Fruit fly (Drosophila melanogaster) whole organism, embryonic: ENCODE results near the gene MED18.

ENCODE experiments used
- Ada2b ChIP-seq: fragments of 200-800 bp; sonication (Bioruptor generic); IDR thresholded peaks from 2 replicates; pipeline ENCODE4 v1.3.6; 2022; ENCODE audit warnings: missing biosample characterization, missing genetic modification characterization
- Atf6 ChIP-seq: fragments of 200-800 bp; sonication (Bioruptor generic); IDR thresholded peaks from 2 replicates; pipeline ENCODE4 v1.3.6; 2022; ENCODE audit warnings: missing biosample characterization, missing genetic modification characterization
- CG10543 ChIP-seq: fragments of 200-800 bp; sonication (Bioruptor generic); optimal IDR thresholded peaks from 3 replicates; lab custom pipeline; 2017; ENCODE audit warnings: missing biosample characterization, mild to moderate bottlenecking, missing genetic modification characterization, moderate library complexity
- CG10979 ChIP-seq: fragments of 200-800 bp; sonication (Bioruptor generic); optimal IDR thresholded peaks from 2 replicates; lab custom pipeline; 2018; ENCODE audit warnings: missing biosample characterization, mild to moderate bottlenecking, missing genetic modification characterization, moderate library complexity
- CG11560 ChIP-seq: fragments of 200-800 bp; sonication (Bioruptor generic); IDR thresholded peaks from 3 replicates; pipeline ENCODE4 v1.3.6; 2022; ENCODE audit warnings: missing biosample characterization, missing genetic modification characterization
- CG12104 ChIP-seq: fragments of 200-800 bp; sonication (Bioruptor generic); optimal IDR thresholded peaks from 3 replicates; lab custom pipeline; 2016; ENCODE audit warnings: missing biosample characterization, missing genetic modification characterization
- CG12769 ChIP-seq: fragments of 200-800 bp; sonication (Bioruptor generic); optimal IDR thresholded peaks from 2 replicates; lab custom pipeline; 2019; ENCODE audit warnings: missing biosample characterization, mild to moderate bottlenecking, missing genetic modification characterization, moderate library complexity
- CG14014 ChIP-seq: fragments of 200-800 bp; sonication (Bioruptor generic); IDR thresholded peaks from 2 replicates; pipeline ENCODE4 v1.3.6; 2022; ENCODE audit warnings: missing biosample characterization, missing genetic modification characterization
- CG14710 ChIP-seq: fragments of 200-800 bp; sonication (Bioruptor generic); optimal IDR thresholded peaks from 3 replicates; lab custom pipeline; 2019; ENCODE audit warnings: missing biosample characterization, mild to moderate bottlenecking, missing genetic modification characterization, moderate library complexity
- CG15514 ChIP-seq: fragments of 200-800 bp; sonication (Bioruptor generic); optimal IDR thresholded peaks from 3 replicates; lab custom pipeline; 2017; ENCODE audit warnings: missing biosample characterization, missing genetic modification characterization, mild to moderate bottlenecking, moderate library complexity, missing genetic modification reagents
- CG17328 ChIP-seq: fragments of 200-800 bp; sonication (Bioruptor generic); IDR thresholded peaks from 2 replicates; pipeline ENCODE4 v1.3.6; 2022; ENCODE audit warnings: missing biosample characterization, missing genetic modification characterization
- CG18262 ChIP-seq: fragments of 200-800 bp; optimal IDR thresholded peaks from 3 replicates; lab custom pipeline; 2019; ENCODE audit warnings: missing biosample characterization, mild to moderate bottlenecking, missing genetic modification characterization, moderate library complexity
- CG1832 ChIP-seq: fragments of 200-800 bp; sonication (Bioruptor generic); optimal IDR thresholded peaks from 2 replicates; lab custom pipeline; 2017; ENCODE audit warnings: missing biosample characterization, mild to moderate bottlenecking, missing genetic modification characterization, inconsistent platforms
- CG2116 ChIP-seq: fragments of 200-800 bp; sonication (Bioruptor generic); optimal IDR thresholded peaks from 3 replicates; lab custom pipeline; 2018; ENCODE audit warnings: missing biosample characterization, mild to moderate bottlenecking, missing genetic modification characterization
- CG2678 ChIP-seq: fragments of 200-800 bp; sonication (Bioruptor generic); optimal IDR thresholded peaks from 3 replicates; lab custom pipeline; 2019; ENCODE audit warnings: missing biosample characterization, mild to moderate bottlenecking, missing genetic modification characterization, moderate library complexity
- CG2712 ChIP-seq: fragments of 200-800 bp; optimal IDR thresholded peaks from 3 replicates; lab custom pipeline; 2019; ENCODE audit warnings: missing biosample characterization, mild to moderate bottlenecking, missing genetic modification characterization, moderate library complexity
- CG34376 ChIP-seq: fragments of 200-800 bp; sonication (Bioruptor generic); optimal IDR thresholded peaks from 2 replicates; lab custom pipeline; 2018; ENCODE audit warnings: missing biosample characterization, mild to moderate bottlenecking, missing genetic modification characterization
- CG3995 ChIP-seq: fragments of 200-800 bp; sonication (Bioruptor generic); optimal IDR thresholded peaks from 3 replicates; lab custom pipeline; 2016; ENCODE audit warnings: missing biosample characterization, missing genetic modification characterization
- CG6813 ChIP-seq: fragments of 200-800 bp; sonication (Bioruptor generic); optimal IDR thresholded peaks from 2 replicates; lab custom pipeline; 2017; ENCODE audit warnings: missing biosample characterization, missing genetic modification characterization, mild to moderate bottlenecking, moderate library complexity, missing genetic modification reagents
- CG8089 ChIP-seq: fragments of 200-800 bp; sonication (Bioruptor generic); optimal IDR thresholded peaks from 3 replicates; lab custom pipeline; 2016; ENCODE audit warnings: missing biosample characterization, missing genetic modification characterization
- CG8290 ChIP-seq, 3 experiments: fragments of 200-800 bp; sonication (Bioruptor generic); optimal IDR thresholded peaks; 2 replicates each; lab custom pipeline; 2016 to 2019; ENCODE audit warnings: missing biosample characterization in 3 of 3, missing genetic modification characterization in 3 of 3, mild to moderate bottlenecking in 2 of 3, moderate library complexity in 1 of 3
- CrebB ChIP-seq: fragments of 200-800 bp; sonication (Bioruptor generic); optimal IDR thresholded peaks from 3 replicates; lab custom pipeline; 2018; ENCODE audit warnings: missing biosample characterization, mild to moderate bottlenecking, missing genetic modification characterization
- Dref ChIP-seq: fragments of 200-800 bp; sonication (Bioruptor generic); IDR thresholded peaks from 2 replicates; pipeline ENCODE4 v1.3.6; 2022; ENCODE audit warnings: missing biosample characterization, missing genetic modification characterization
- Fer1 ChIP-seq: fragments of 200-800 bp; sonication (Bioruptor generic); optimal IDR thresholded peaks from 2 replicates; lab custom pipeline; 2017; ENCODE audit warnings: missing biosample characterization, mild to moderate bottlenecking, missing genetic modification characterization
- H2.0 ChIP-seq: fragments of 200-800 bp; sonication (Bioruptor generic); IDR thresholded peaks from 2 replicates; pipeline ENCODE4 v1.3.6; 2022; ENCODE audit warnings: missing biosample characterization, missing genetic modification characterization
- HmgD ChIP-seq: fragments of 200-800 bp; sonication (Bioruptor generic); optimal IDR thresholded peaks from 3 replicates; lab custom pipeline; 2016; ENCODE audit warnings: missing biosample characterization, missing genetic modification characterization
- Hmx ChIP-seq: fragments of 200-800 bp; sonication (Bioruptor generic); optimal IDR thresholded peaks from 2 replicates; lab custom pipeline; 2016; ENCODE audit warnings: missing biosample characterization, missing genetic modification characterization
- Hsf ChIP-seq: fragments of 200-800 bp; sonication (Bioruptor generic); optimal IDR thresholded peaks from 3 replicates; lab custom pipeline; 2016; ENCODE audit warnings: missing biosample characterization, missing genetic modification characterization
- Jarid2 ChIP-seq: fragments of 200-800 bp; sonication (Bioruptor generic); optimal IDR thresholded peaks from 3 replicates; lab custom pipeline; 2017; ENCODE audit warnings: mild to moderate bottlenecking, missing biosample characterization, missing genetic modification reagents, missing genetic modification characterization
- MBD-R2 ChIP-seq: fragments of 200-800 bp; sonication (Bioruptor generic); IDR thresholded peaks from 2 replicates; pipeline ENCODE4 v1.3.6; 2022; ENCODE audit warnings: missing biosample characterization, missing genetic modification characterization
- Max ChIP-seq: fragments of 200-800 bp; sonication (Bioruptor generic); optimal IDR thresholded peaks from 2 replicates; lab custom pipeline; 2016; ENCODE audit warnings: missing biosample characterization, mild to moderate bottlenecking, missing genetic modification characterization
- PHDP ChIP-seq: fragments of 200-800 bp; sonication (Bioruptor generic); optimal IDR thresholded peaks from 3 replicates; lab custom pipeline; 2018; ENCODE audit warnings: missing biosample characterization, mild to moderate bottlenecking, missing genetic modification characterization, moderate library complexity
- TFAM ChIP-seq: fragments of 200-800 bp; sonication (Bioruptor generic); optimal IDR thresholded peaks from 2 replicates; lab custom pipeline; 2017; ENCODE audit warnings: missing biosample characterization, missing genetic modification characterization, inconsistent platforms
- crol ChIP-seq: fragments of 200-800 bp; sonication (Bioruptor generic); IDR thresholded peaks from 2 replicates; pipeline ENCODE4 v1.3.6; 2022; ENCODE audit warnings: missing biosample characterization, missing genetic modification characterization
- cwo ChIP-seq: fragments of 200-800 bp; sonication (Bioruptor generic); optimal IDR thresholded peaks from 3 replicates; lab custom pipeline; 2017; ENCODE audit warnings: missing biosample characterization, missing genetic modification characterization, mild to moderate bottlenecking, moderate library complexity, missing genetic modification reagents
- grau ChIP-seq: fragments of 200-800 bp; optimal IDR thresholded peaks from 3 replicates; lab custom pipeline; 2019; ENCODE audit warnings: missing biosample characterization, mild to moderate bottlenecking, missing genetic modification characterization, moderate library complexity
- ham ChIP-seq: fragments of 200-800 bp; sonication (Bioruptor generic); IDR thresholded peaks from 2 replicates; pipeline ENCODE4 v1.3.6; 2022; ENCODE audit warnings: missing biosample characterization, missing genetic modification characterization
- inv ChIP-seq: fragments of 200-800 bp; sonication (Bioruptor generic); IDR thresholded peaks from 2 replicates; pipeline ENCODE4 v1.3.6; 2022; ENCODE audit warnings: missing biosample characterization, missing genetic modification characterization; ENCODE audit not compliant: partially characterized antibody
- mirr ChIP-seq: fragments of 200-800 bp; sonication (Bioruptor generic); optimal IDR thresholded peaks from 3 replicates; lab custom pipeline; 2018; ENCODE audit warnings: missing biosample characterization, mild to moderate bottlenecking, missing genetic modification characterization
- peb ChIP-seq: fragments of 200-800 bp; sonication (Bioruptor generic); IDR thresholded peaks from 2 replicates; pipeline ENCODE4 v1.3.6; 2022; ENCODE audit warnings: missing biosample characterization, missing genetic modification characterization
- phol ChIP-seq: fragments of 200-800 bp; sonication (Bioruptor generic); optimal IDR thresholded peaks from 3 replicates; lab custom pipeline; 2018; ENCODE audit warnings: missing biosample characterization, mild to moderate bottlenecking, missing genetic modification characterization, moderate library complexity
- ranshi ChIP-seq: fragments of 200-800 bp; sonication (Bioruptor generic); IDR thresholded peaks from 2 replicates; pipeline ENCODE4 v1.3.6; 2022; ENCODE audit warnings: missing biosample characterization, missing genetic modification characterization
- scrt ChIP-seq: fragments of 200-800 bp; sonication (Bioruptor generic); optimal IDR thresholded peaks from 2 replicates; lab custom pipeline; 2018; ENCODE audit warnings: missing biosample characterization, mild to moderate bottlenecking, missing genetic modification characterization, moderate library complexity
- shn ChIP-seq: fragments of 200-800 bp; sonication (Bioruptor generic); optimal IDR thresholded peaks from 3 replicates; lab custom pipeline; 2016; ENCODE audit warnings: missing biosample characterization, missing genetic modification characterization
- sima ChIP-seq: fragments of 200-800 bp; sonication (Bioruptor generic); optimal IDR thresholded peaks from 2 replicates; lab custom pipeline; 2016; ENCODE audit warnings: missing biosample characterization, missing genetic modification characterization
- sisA ChIP-seq: fragments of 200-800 bp; sonication (Bioruptor generic); IDR thresholded peaks from 2 replicates; pipeline ENCODE4 v1.3.6; 2022; ENCODE audit warnings: missing biosample characterization, missing genetic modification characterization
- sob ChIP-seq: fragments of 200-800 bp; sonication (Bioruptor generic); IDR thresholded peaks from 2 replicates; pipeline ENCODE4 v1.3.6; 2022; ENCODE audit warnings: missing biosample characterization, missing genetic modification characterization
- stwl ChIP-seq: fragments of 200-800 bp; sonication (Bioruptor generic); optimal IDR thresholded peaks from 3 replicates; lab custom pipeline; 2018; ENCODE audit warnings: missing biosample characterization, mild to moderate bottlenecking, missing genetic modification characterization, moderate library complexity
- ttk ChIP-seq: fragments of 200-800 bp; sonication (Bioruptor generic); IDR thresholded peaks from 2 replicates; pipeline ENCODE4 v2.1.2; 2022; ENCODE audit warnings: missing biosample characterization, missing genetic modification characterization
- vfl ChIP-seq: fragments of 200-800 bp; sonication (Bioruptor generic); optimal IDR thresholded peaks from 2 replicates; lab custom pipeline; 2016; ENCODE audit warnings: missing biosample characterization, missing genetic modification characterization
- zfh1 ChIP-seq: fragments of 200-800 bp; sonication (Bioruptor generic); IDR thresholded peaks from 3 replicates; pipeline ENCODE4 v1.3.6; 2022; ENCODE audit warnings: missing biosample characterization, missing genetic modification characterization

MED18 gene

dm6 chrX:1901605-1902136 lies 36.0 kb downstream of the MED18 start, which contains the start of gene Ldaf1 (continued):
- TF ChIP-seq vfl (GFP tag; lab: Kevin White, UChicago) (no peak), mirr (GFP tag; lab: Kevin White, UChicago) (no peak), H2.0 (GFP tag; lab: Robert Waterston, UW) (no peak), Ada2b (GFP tag; lab: Robert Waterston, UW) (no peak), CG15514 (GFP tag; lab: Kevin White, UChicago) (peak; percentile 69), scrt (peak; percentile 36), Fer1 (peak; percentile 5), MBD-R2 (GFP tag; lab: Robert Waterston, UW) (peak; percentile 65), CG10979 (tag; lab: Kevin White, UChicago) (no peak), ttk (GFP tag; lab: Robert Waterston, UW) (no peak), ham (GFP tag; lab: Robert Waterston, UW) (no peak), phol (tag; lab: Kevin White, UChicago) (peak; percentile 5), stwl (tag; lab: Kevin White, UChicago) (peak; percentile 40), CG12104 (GFP tag; lab: Kevin White, UChicago) (no peak), CG8089 (GFP tag; lab: Kevin White, UChicago) (no peak), shn (GFP tag; lab: Kevin White, UChicago) (no peak), CG17328 (no peak), Atf6 (GFP tag; lab: Robert Waterston, UW) (no peak), cwo (GFP tag; lab: Kevin White, UChicago) (no peak), CG2116 (GFP tag; lab: Kevin White, UChicago) (no peak), Jarid2 (GFP tag; lab: Kevin White, UChicago) (no peak), CG14014 (no peak), CG8290 (GFP tag; optimal IDR thresholded peaks at IDR 0.05; lab: Kevin White, UChicago) (no peak), CG8290 (tag; optimal IDR thresholded peaks at IDR 0.05; lab: Kevin White, UChicago) (peak in 1 of 2 experiments; percentile 5), sisA (no peak), sima (GFP tag; lab: Kevin White, UChicago) (no peak), CG3995 (GFP tag; lab: Kevin White, UChicago) (no peak), ranshi (GFP tag; lab: Robert Waterston, UW) (no peak), CG12769 (tag; lab: Kevin White, UChicago) (no peak), CG2712 (tag; lab: Kevin White, UChicago) (no peak), HmgD (no peak), CG10543 (GFP tag; lab: Kevin White, UChicago) (peak; percentile 22), CG1832 (GFP tag; lab: Kevin White, UChicago) (no peak), zfh1 (GFP tag; lab: Robert Waterston, UW) (peak; percentile 26; the same call in 1 of the 3 replicates), CG14710 (tag; lab: Kevin White, UChicago) (peak; percentile 22), CG18262 (no peak), CG6813 (GFP tag; lab: Kevin White, UChicago) (no peak), TFAM (GFP tag; lab: Kevin White, UChicago) (no peak), Dref (GFP tag; lab: Robert Waterston, UW) (peak; percentile 48), Hsf (GFP tag; lab: Kevin White, UChicago) (no peak), Hmx (no peak), inv (GFP tag; lab: Robert Waterston, UW) (no peak), CG34376 (peak; percentile 2), CG11560 (tag; lab: Robert Waterston, UW) (no peak), peb (GFP tag; lab: Robert Waterston, UW) (no peak), CrebB (tag; lab: Kevin White, UChicago) (no peak), crol (GFP tag; lab: Robert Waterston, UW) (no peak), PHDP (tag; lab: Kevin White, UChicago) (no peak), CG2678 (tag; lab: Kevin White, UChicago) (peak; percentile 11), grau (tag; lab: Kevin White, UChicago) (peak; percentile 20), sob (no peak), Max (GFP tag; lab: Kevin White, UChicago) (no peak)
